Fruit fly (Drosophila melanogaster) whole organism, prepupa: ENCODE results near the gene Rab5.

ENCODE experiments used
- CG6276 ChIP-seq: fragments of 200-800 bp; sonication (Bioruptor generic); optimal IDR thresholded peaks from 2 replicates; lab custom pipeline; 2017; ENCODE audit warnings: missing biosample characterization, mild to moderate bottlenecking, missing genetic modification characterization
- CG6808 ChIP-seq: fragments of 200-800 bp; sonication (Bioruptor generic); optimal IDR thresholded peaks from 3 replicates; lab custom pipeline; 2017; ENCODE audit warnings: missing biosample characterization, missing genetic modification characterization, mild to moderate bottlenecking, moderate library complexity, missing genetic modification reagents
- CG8119 ChIP-seq: fragments of 200-800 bp; sonication (Bioruptor generic); IDR thresholded peaks from 3 replicates; pipeline ENCODE4 v1.3.6; 2022; ENCODE audit warnings: missing biosample characterization, missing genetic modification characterization
- Hr39 ChIP-seq: fragments of 200-800 bp; sonication (Bioruptor generic); optimal IDR thresholded peaks from 2 replicates; lab custom pipeline; 2016; ENCODE audit warnings: missing biosample characterization, missing genetic modification characterization
- Lpt ChIP-seq: fragments of 200-800 bp; sonication (Bioruptor generic); optimal IDR thresholded peaks from 3 replicates; lab custom pipeline; 2016; ENCODE audit warnings: missing biosample characterization, missing genetic modification characterization
- Met ChIP-seq: fragments of 200-800 bp; sonication (Bioruptor generic); optimal IDR thresholded peaks from 3 replicates; lab custom pipeline; 2016; ENCODE audit warnings: missing biosample characterization, missing genetic modification characterization
- salr ChIP-seq, 2 experiments: fragments of 200-800 bp; sonication (Bioruptor generic); optimal IDR thresholded peaks; 3 replicates each; lab custom pipeline; 2016 to 2018; ENCODE audit warnings: missing biosample characterization in 2 of 2, missing genetic modification characterization in 2 of 2, mild to moderate bottlenecking in 1 of 2

DNA sequence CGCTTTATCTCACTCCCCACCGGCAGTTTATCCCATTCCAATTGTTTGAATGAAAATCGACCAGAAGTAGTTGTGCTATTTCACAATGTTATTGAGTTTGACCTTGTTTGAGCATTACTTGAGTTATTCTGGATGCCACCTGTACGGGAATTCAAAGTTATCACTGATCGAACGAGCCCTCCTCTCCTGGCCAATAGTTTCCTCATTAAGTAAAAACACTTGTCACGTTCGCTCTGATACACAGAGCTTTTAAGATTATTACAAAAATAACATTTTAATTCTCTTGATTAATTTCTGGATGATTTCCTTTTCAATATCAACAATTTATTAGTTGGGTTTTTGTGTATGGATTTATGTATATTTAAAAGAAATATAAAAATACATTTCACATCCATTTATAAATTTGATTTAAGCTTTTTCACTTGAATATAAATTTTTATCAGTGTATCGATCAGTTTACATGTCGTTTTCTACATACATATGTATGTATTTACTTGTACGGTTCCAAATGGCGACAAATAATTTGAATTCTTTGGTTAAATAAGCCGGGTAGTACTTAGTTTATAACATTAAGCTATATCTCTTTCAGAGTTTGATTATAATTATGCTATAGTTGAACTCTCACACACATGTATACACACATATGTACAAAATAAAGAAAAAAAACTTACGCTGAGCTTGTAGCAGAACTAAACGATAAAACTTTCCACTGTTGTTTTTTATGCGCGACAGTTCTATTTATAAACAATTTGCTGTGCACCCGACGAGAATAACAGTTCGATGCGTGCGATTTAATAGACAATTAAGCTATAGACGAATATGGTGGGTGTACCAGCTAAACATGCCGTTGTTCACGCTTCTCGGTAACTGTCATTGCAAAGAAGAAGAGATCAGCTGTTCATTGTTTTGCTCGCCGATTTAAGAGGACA is 9.0 kb upstream of the Rab5 start, which contains the start of the genes CG3609 and CG15390:
- TF ChIP-seq CG6276 (GFP tag; lab: Kevin White, UChicago) (peak; percentile 81), Lpt (GFP tag; lab: Kevin White, UChicago) (peak; percentile 66), Hr39 (GFP tag; lab: Kevin White, UChicago) (peak; percentile 83), CG8119 (GFP tag; lab: Robert Waterston, UW) (peak; percentile 75), Met (GFP tag; lab: Kevin White, UChicago) (peak; percentile 84), CG6808 (GFP tag; lab: Kevin White, UChicago) (peak; percentile 71), salr (GFP tag; optimal IDR thresholded peaks at IDR 0.05; lab: Kevin White, UChicago) (peak; percentile 73 to 76)
